Fruit fly (Drosophila melanogaster): ENCODE results near the gene CG31883.
A peak's percentile ranks its signal among the peaks of the same experiment; 100 is the strongest.

CG31883 gene

dm6 chr2L:9520886-9521868 lies 7.1 kb upstream of the CG31883 start, which contains the start of gene Oatp30B:
Gene Oatp30B, plus strand, starts transcription at chr2L:9521210.
- peak; percentile 93 for TF ChIP-seq CG15710 (tag; optimal IDR thresholded peaks at IDR 0.05)
- peak; percentile 78 for TF ChIP-seq D1 (tag; optimal IDR thresholded peaks at IDR 0.05)
- peak; percentile 89 for TF ChIP-seq CG8301 (tag; optimal IDR thresholded peaks at IDR 0.05)
- TF ChIP-seq EcR (GFP tag; optimal IDR thresholded peaks at IDR 0.05), result peak; percentile 98
- peak; percentile 76 for TF ChIP-seq Pif1B (GFP tag; optimal IDR thresholded peaks at IDR 0.05)
- peak; percentile 90 for TF ChIP-seq Pif1A (GFP tag; optimal IDR thresholded peaks at IDR 0.05)
- TF ChIP-seq CG12605 (GFP tag; IDR thresholded peaks at IDR 0.05), result peak; percentile 94
- peak; percentile 95 for TF ChIP-seq CG32121 (GFP tag; IDR thresholded peaks at IDR 0.05)
- TF ChIP-seq rn (GFP tag; IDR thresholded peaks at IDR 0.05), result peak; percentile 88
- peak; percentile 87 for TF ChIP-seq CG14655 (GFP tag; optimal IDR thresholded peaks at IDR 0.05)
- TF ChIP-seq Ets98B (GFP tag; IDR thresholded peaks at IDR 0.05), result peak; percentile 96
- TF ChIP-seq CG9948 (tag; optimal IDR thresholded peaks at IDR 0.05), result peak; percentile 85
- TF ChIP-seq CG10348 (GFP tag; IDR thresholded peaks at IDR 0.05), result peak; percentile 52; the same call in 1 of the 2 replicates
- TF ChIP-seq CG17806 (tag; optimal IDR thresholded peaks at IDR 0.05), result peak; percentile 92
- peak; percentile 74 for TF ChIP-seq gl (tag; optimal IDR thresholded peaks at IDR 0.05)
- TF ChIP-seq Snoo (tag; optimal IDR thresholded peaks at IDR 0.05), result peak; percentile 90
- TF ChIP-seq CG13204 (GFP tag; optimal IDR thresholded peaks at IDR 0.05), result peak; percentile 23
- peak; percentile 81; the same call in 2 of the 3 replicates for TF ChIP-seq fd96Ca (GFP tag; IDR thresholded peaks at IDR 0.05)
- TF ChIP-seq CG34367 (tag; optimal IDR thresholded peaks at IDR 0.05), result peak; percentile 90
- TF ChIP-seq CG4496 (GFP tag; IDR thresholded peaks at IDR 0.05), result peak; percentile 96
- TF ChIP-seq CG8159 (tag; optimal IDR thresholded peaks at IDR 0.05), result peak; percentile 92

dm6 chr2L:9522766-9523174 lies 5.5 kb upstream of the CG31883 start:
- TF ChIP-seq EcR (GFP tag; optimal IDR thresholded peaks at IDR 0.05) (peak; percentile 21), CG10348 (GFP tag; IDR thresholded peaks at IDR 0.05) (no peak), Snoo (tag; optimal IDR thresholded peaks at IDR 0.05) (no peak)

- TF ChIP-seq CG32121 (GFP tag; IDR thresholded peaks at IDR 0.05) (no peak), CG34367 (tag; optimal IDR thresholded peaks at IDR 0.05) (no peak), CG8159 (tag; optimal IDR thresholded peaks at IDR 0.05) (no peak), CG12605 (GFP tag; IDR thresholded peaks at IDR 0.05) (no peak), D1 (tag; optimal IDR thresholded peaks at IDR 0.05) (no peak), Pif1B (GFP tag; optimal IDR thresholded peaks at IDR 0.05) (no peak), Pif1A (GFP tag; optimal IDR thresholded peaks at IDR 0.05) (no peak), CG10348 (GFP tag; IDR thresholded peaks at IDR 0.05) (no peak), Snoo (tag; optimal IDR thresholded peaks at IDR 0.05) (no peak), CG9948 (tag; optimal IDR thresholded peaks at IDR 0.05) (no peak), CG4496 (GFP tag; IDR thresholded peaks at IDR 0.05) (no peak), CG15710 (tag; optimal IDR thresholded peaks at IDR 0.05) (no peak), CG17806 (tag; optimal IDR thresholded peaks at IDR 0.05) (no peak), CG8301 (tag; optimal IDR thresholded peaks at IDR 0.05) (no peak), rn (GFP tag; IDR thresholded peaks at IDR 0.05) (no peak), CG14655 (GFP tag; optimal IDR thresholded peaks at IDR 0.05) (no peak), CG13204 (GFP tag; optimal IDR thresholded peaks at IDR 0.05) (no peak), gl (tag; optimal IDR thresholded peaks at IDR 0.05) (no peak), Ets98B (GFP tag; IDR thresholded peaks at IDR 0.05) (no peak)
Observed at dm6 chr2L:9524915-9525314, 3.4 kb upstream of the CG31883 start.

- TF ChIP-seq rn (GFP tag; IDR thresholded peaks at IDR 0.05) (no peak), Ets98B (GFP tag; IDR thresholded peaks at IDR 0.05) (peak; percentile 52), CG15710 (tag; optimal IDR thresholded peaks at IDR 0.05) (peak; percentile 32), Snoo (tag; optimal IDR thresholded peaks at IDR 0.05) (no peak), CG9948 (tag; optimal IDR thresholded peaks at IDR 0.05) (no peak), CG10348 (GFP tag; IDR thresholded peaks at IDR 0.05) (no peak), CG8301 (tag; optimal IDR thresholded peaks at IDR 0.05) (no peak), CG17806 (tag; optimal IDR thresholded peaks at IDR 0.05) (peak; percentile 17), CG8159 (tag; optimal IDR thresholded peaks at IDR 0.05) (peak; percentile 27), gl (tag; optimal IDR thresholded peaks at IDR 0.05) (peak; percentile 72), fd96Ca (GFP tag; IDR thresholded peaks at IDR 0.05) (no peak), CG4496 (GFP tag; IDR thresholded peaks at IDR 0.05) (peak; percentile 80), CG32121 (GFP tag; IDR thresholded peaks at IDR 0.05) (peak; percentile 50), CG14655 (GFP tag; optimal IDR thresholded peaks at IDR 0.05) (peak; percentile 43), CG34367 (tag; optimal IDR thresholded peaks at IDR 0.05) (peak; percentile 33), Pif1B (GFP tag; optimal IDR thresholded peaks at IDR 0.05) (peak; percentile 54), EcR (GFP tag; optimal IDR thresholded peaks at IDR 0.05) (peak; percentile 8), Pif1A (GFP tag; optimal IDR thresholded peaks at IDR 0.05) (peak; percentile 40), CG13204 (GFP tag; optimal IDR thresholded peaks at IDR 0.05) (peak; percentile 42), CG12605 (GFP tag; IDR thresholded peaks at IDR 0.05) (peak; percentile 57), D1 (tag; optimal IDR thresholded peaks at IDR 0.05) (no peak)
Observed at dm6 chr2L:9525719-9526118, 2.6 kb upstream of the CG31883 start.

dm6 chr2L:9526518-9526917 lies 1.8 kb upstream of the CG31883 start:
- TF ChIP-seq CG10348 (GFP tag; IDR thresholded peaks at IDR 0.05) (no peak), gl (tag; optimal IDR thresholded peaks at IDR 0.05) (no peak), Snoo (tag; optimal IDR thresholded peaks at IDR 0.05) (no peak), CG4496 (GFP tag; IDR thresholded peaks at IDR 0.05) (no peak)
